Worm (Caenorhabditis elegans) whole organism, L2 larva: ENCODE results near the gene Y57A10A.29.

ENCODE experiments used
- C34F6.9 ChIP-seq: fragments of 150-350 bp; optimal IDR thresholded peaks from 2 replicates; lab custom pipeline; 2014; ENCODE audit warnings: missing biosample characterization, missing genetic modification characterization
- F13H6.1 ChIP-seq: sonication (generic microtip); optimal IDR thresholded peaks from 2 replicates; lab custom pipeline; 2016; ENCODE audit warnings: missing genetic modification characterization, missing compliant biosample characterization
- R02D3.7 ChIP-seq: fragments of 150-350 bp; optimal IDR thresholded peaks from 2 replicates; lab custom pipeline; 2014; ENCODE audit warnings: missing biosample characterization, missing genetic modification characterization
- ZK546.5 ChIP-seq: sonication (generic microtip); optimal IDR thresholded peaks from 2 replicates; lab custom pipeline; 2017; ENCODE audit warnings: missing biosample characterization, missing genetic modification characterization
- alr-1 ChIP-seq: fragments of 150-350 bp; optimal IDR thresholded peaks from 2 replicates; lab custom pipeline; 2014; ENCODE audit warnings: missing biosample characterization, missing genetic modification characterization
- aly-2 ChIP-seq: fragments of 150-350 bp; optimal IDR thresholded peaks from 2 replicates; lab custom pipeline; 2014; ENCODE audit warnings: missing biosample characterization, missing genetic modification characterization
- ama-1 ChIP-seq: fragments of 150-350 bp; optimal IDR thresholded peaks from 2 replicates; lab custom pipeline; 2018; ENCODE audit warnings: inconsistent platforms
- blmp-1 ChIP-seq: sonication (generic microtip); optimal IDR thresholded peaks from 2 replicates; lab custom pipeline; 2017; ENCODE audit warnings: missing genetic modification characterization, mild to moderate bottlenecking, missing compliant biosample characterization, antibody characterized with exemption, moderate library complexity; ENCODE audit not compliant: insufficient read depth
- ceh-16 ChIP-seq: fragments of 150-350 bp; optimal IDR thresholded peaks from 2 replicates; lab custom pipeline; 2014; ENCODE audit warnings: missing biosample characterization, missing genetic modification characterization
- ceh-82 ChIP-seq: fragments of 150-350 bp; optimal IDR thresholded peaks from 2 replicates; lab custom pipeline; 2014; ENCODE audit warnings: missing biosample characterization, missing genetic modification characterization
- crh-2 ChIP-seq: sonication (generic microtip); optimal IDR thresholded peaks from 2 replicates; lab custom pipeline; 2017; ENCODE audit warnings: missing biosample characterization, missing genetic modification characterization
- dmd-4 ChIP-seq: sonication (generic microtip); optimal IDR thresholded peaks from 2 replicates; lab custom pipeline; 2017; ENCODE audit warnings: missing biosample characterization, missing genetic modification characterization
- egl-27 ChIP-seq: sonication (generic microtip); optimal IDR thresholded peaks from 3 replicates; lab custom pipeline; 2017; ENCODE audit warnings: missing biosample characterization, missing genetic modification reagents, missing genetic modification characterization
- elt-1 ChIP-seq: fragments of 150-350 bp; optimal IDR thresholded peaks from 2 replicates; lab custom pipeline; 2014; ENCODE audit warnings: missing biosample characterization, missing genetic modification characterization
- elt-3 ChIP-seq: sonication (generic microtip); optimal IDR thresholded peaks from 2 replicates; lab custom pipeline; 2017; ENCODE audit warnings: missing biosample characterization, missing genetic modification characterization
- fos-1 ChIP-seq: fragments of 150-350 bp; optimal IDR thresholded peaks from 2 replicates; lab custom pipeline; 2014; ENCODE audit warnings: missing biosample characterization, missing genetic modification characterization
- gmeb-1 ChIP-seq: fragments of 150-350 bp; optimal IDR thresholded peaks from 2 replicates; lab custom pipeline; 2014; ENCODE audit warnings: missing biosample characterization, missing genetic modification characterization
- lin-13 ChIP-seq: fragments of 150-350 bp; optimal IDR thresholded peaks from 2 replicates; lab custom pipeline; 2014; ENCODE audit warnings: missing biosample characterization, missing genetic modification reagents, missing genetic modification characterization
- lin-39 ChIP-seq: fragments of 150-350 bp; optimal IDR thresholded peaks from 2 replicates; lab custom pipeline; 2014; ENCODE audit warnings: missing biosample characterization, missing genetic modification reagents, missing genetic modification characterization
- lsy-2 ChIP-seq, 2 experiments: fragments of 150-350 bp in 1 of 2; sonication (generic microtip) in 1 of 2; optimal IDR thresholded peaks; 2 replicates each; lab custom pipeline; 2014 to 2017; ENCODE audit warnings: missing biosample characterization in 2 of 2, missing genetic modification characterization in 2 of 2
- mab-5 ChIP-seq: fragments of 150-350 bp; optimal IDR thresholded peaks from 2 replicates; lab custom pipeline; 2014; ENCODE audit warnings: missing biosample characterization, missing genetic modification characterization
- mbf-1 ChIP-seq: sonication (generic microtip); optimal IDR thresholded peaks from 2 replicates; lab custom pipeline; 2017; ENCODE audit warnings: missing biosample characterization, missing genetic modification characterization
- mdl-1 ChIP-seq, 2 experiments: fragments of 150-350 bp in 1 of 2; sonication (generic microtip) in 1 of 2; optimal IDR thresholded peaks; 2 replicates each; lab custom pipeline; 2017; ENCODE audit warnings: missing biosample characterization in 2 of 2, missing genetic modification characterization in 2 of 2
- nhr-10 ChIP-seq: sonication (generic microtip); optimal IDR thresholded peaks from 2 replicates; lab custom pipeline; 2017; ENCODE audit warnings: missing biosample characterization, missing genetic modification characterization
- nhr-11 ChIP-seq: fragments of 150-350 bp; optimal IDR thresholded peaks from 2 replicates; lab custom pipeline; 2014; ENCODE audit warnings: missing biosample characterization, missing genetic modification characterization
- nhr-12 ChIP-seq: fragments of 150-350 bp; optimal IDR thresholded peaks from 2 replicates; lab custom pipeline; 2014; ENCODE audit warnings: missing biosample characterization, missing genetic modification characterization
- nhr-21 ChIP-seq: fragments of 150-350 bp; optimal IDR thresholded peaks from 2 replicates; lab custom pipeline; 2014; ENCODE audit warnings: missing biosample characterization, missing genetic modification characterization
- nhr-25 ChIP-seq: fragments of 150-350 bp; sonication (generic microtip); optimal IDR thresholded peaks from 3 replicates; lab custom pipeline; 2014; ENCODE audit warnings: missing biosample characterization, missing genetic modification characterization
- nhr-6 ChIP-seq: fragments of 150-350 bp; optimal IDR thresholded peaks from 2 replicates; lab custom pipeline; 2014; ENCODE audit warnings: missing biosample characterization, missing genetic modification characterization
- nhr-77 ChIP-seq: fragments of 150-350 bp; optimal IDR thresholded peaks from 2 replicates; lab custom pipeline; 2014; ENCODE audit warnings: missing biosample characterization, missing genetic modification characterization
- sem-4 ChIP-seq: fragments of 150-350 bp; optimal IDR thresholded peaks from 2 replicates; lab custom pipeline; 2014; ENCODE audit warnings: missing biosample characterization, missing genetic modification reagents, missing genetic modification characterization
- sma-3 ChIP-seq: sonication (generic microtip); optimal IDR thresholded peaks from 2 replicates; lab custom pipeline; 2016; ENCODE audit warnings: missing genetic modification reagents, missing genetic modification characterization, missing compliant biosample characterization
- sma-9 ChIP-seq, 2 experiments: fragments of 150-350 bp in 1 of 2; sonication (generic microtip) in 1 of 2; optimal IDR thresholded peaks; 2 replicates each; lab custom pipeline; 2014 to 2016; ENCODE audit warnings: missing genetic modification characterization in 2 of 2, mild to moderate bottlenecking in 1 of 2, missing biosample characterization in 1 of 2, missing compliant biosample characterization in 1 of 2, missing genetic modification reagents in 1 of 2, moderate library complexity in 1 of 2
- snpc-4 ChIP-seq: fragments of 150-350 bp; optimal IDR thresholded peaks from 2 replicates; lab custom pipeline; 2014; ENCODE audit warnings: missing biosample characterization, missing genetic modification characterization
- unc-55 ChIP-seq: fragments of 150-350 bp; sonication (generic microtip); optimal IDR thresholded peaks from 3 replicates; lab custom pipeline; 2014; ENCODE audit warnings: missing biosample characterization, missing genetic modification reagents, missing genetic modification characterization
- zag-1 ChIP-seq: fragments of 150-350 bp; optimal IDR thresholded peaks from 2 replicates; lab custom pipeline; 2014; ENCODE audit warnings: missing biosample characterization, missing genetic modification characterization
- ztf-1 ChIP-seq: fragments of 200-800 bp; sonication (Bioruptor generic); conservative IDR thresholded peaks from 2 replicates; pipeline ENCODE4 v1.3.6; 2022; ENCODE audit warnings: missing genetic modification characterization, missing compliant biosample characterization
- ztf-11 ChIP-seq: sonication (generic microtip); optimal IDR thresholded peaks from 2 replicates; lab custom pipeline; 2017; ENCODE audit warnings: missing biosample characterization, missing genetic modification characterization
- ztf-4 ChIP-seq: fragments of 150-350 bp; optimal IDR thresholded peaks from 2 replicates; lab custom pipeline; 2014; ENCODE audit warnings: missing biosample characterization, missing genetic modification characterization

Y57A10A.29 gene

DNA sequence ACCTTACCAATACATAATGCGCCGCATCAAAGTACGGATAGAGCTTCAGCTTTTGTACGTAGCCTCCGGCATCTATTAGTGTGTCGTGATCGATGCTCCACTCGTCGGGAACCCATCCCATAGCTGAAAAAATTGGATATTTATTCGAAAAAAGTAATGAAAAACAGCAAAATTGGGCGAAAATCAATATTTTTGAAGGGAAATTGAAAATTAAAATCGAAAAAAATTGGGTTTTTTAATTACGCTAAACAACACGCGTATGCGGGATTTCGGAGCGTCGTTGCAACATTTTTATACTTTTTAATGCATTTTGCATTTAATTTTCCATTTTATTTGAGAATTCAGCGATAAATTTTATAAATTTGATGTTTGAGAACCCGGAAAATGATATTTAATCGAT lies at the start of gene Y57A10A.29, which contains the start of gene tric-1B.2:
Gene Y57A10A.29, plus strand, starts transcription at position 303 of the 400 bp plus-strand sequence.
Gene tric-1B.2, minus strand, starts transcription at position 129 of the 400 bp plus-strand sequence.
- peak; percentile 21 for TF ChIP-seq C34F6.9 (tag; lab: Kevin White, UChicago)
- no peak for TF ChIP-seq ztf-11 (tag; lab: Kevin White, UChicago)
- peak; percentile 28 for TF ChIP-seq unc-55 (GFP tag; lab: Kevin White, UChicago)
- peak in 1 of 2 experiments; percentile 10 for TF ChIP-seq lsy-2 (tag; optimal IDR thresholded peaks at IDR 0.05; lab: Kevin White, UChicago)
- no peak for TF ChIP-seq egl-27

DNA sequence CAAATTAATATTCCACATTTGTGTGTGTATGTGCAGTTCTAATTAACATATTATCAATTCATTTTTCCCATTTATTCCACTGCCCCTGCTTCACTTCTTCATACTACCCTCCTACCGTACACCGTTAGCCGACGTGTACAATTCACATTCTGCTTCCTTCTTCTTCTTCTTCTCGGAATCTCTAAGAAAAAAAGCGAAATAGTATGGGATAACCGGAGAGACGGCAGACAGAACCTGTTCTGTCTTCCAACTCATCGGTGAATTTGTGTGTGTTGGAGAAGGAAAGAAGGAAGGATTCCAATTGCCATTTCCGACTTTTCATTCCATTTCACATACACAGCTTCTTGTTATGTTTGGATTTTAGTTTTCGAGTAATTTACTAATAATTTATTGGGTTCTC lies 41.8 kb upstream of the Y57A10A.29 start:
- TF ChIP-seq zag-1 (tag; lab: Kevin White, UChicago) (no peak), nhr-21 (tag; lab: Kevin White, UChicago) (peak; percentile 26), sma-9 (GFP tag; optimal IDR thresholded peaks at IDR 0.05; lab: Kevin White, UChicago) (no peak), sma-9 (tag; optimal IDR thresholded peaks at IDR 0.05; lab: Kevin White, UChicago) (no peak), lin-13 (GFP tag; lab: Kevin White, UChicago) (no peak), fos-1 (peak; percentile 52), egl-27 (peak; percentile 26), mab-5 (no peak), lsy-2 (tag; optimal IDR thresholded peaks at IDR 0.05; lab: Kevin White, UChicago) (peak in 1 of 2 experiments; percentile 67), nhr-77 (tag; lab: Kevin White, UChicago) (no peak), ztf-4 (tag; lab: Kevin White, UChicago) (no peak), mdl-1 (tag; optimal IDR thresholded peaks at IDR 0.05; lab: Kevin White, UChicago) (no peak), nhr-25 (peak; percentile 46)

DNA sequence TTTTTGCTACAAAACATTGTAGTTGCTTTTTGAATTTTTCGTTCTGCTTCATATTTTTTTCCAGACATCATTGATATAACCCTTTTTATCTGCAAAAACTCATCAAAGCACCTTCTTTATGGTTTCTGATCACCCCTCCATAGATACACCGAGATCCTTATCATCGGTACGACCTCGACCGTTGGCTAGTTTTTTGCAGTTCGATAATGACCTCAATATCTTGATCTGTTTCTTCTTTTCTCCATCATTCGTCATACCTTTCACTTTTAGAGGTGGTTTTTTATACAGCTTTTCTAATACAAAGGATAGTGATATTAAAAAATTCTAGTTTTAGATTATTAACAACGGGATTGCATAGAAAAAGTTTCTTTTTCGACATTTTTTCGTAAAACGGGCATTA lies 39.9 kb upstream of the Y57A10A.29 start:
- TF ChIP-seq lsy-2 (tag; optimal IDR thresholded peaks at IDR 0.05; lab: Kevin White, UChicago) (peak in 1 of 2 experiments; percentile 28), ceh-82 (tag; lab: Kevin White, UChicago) (no peak), elt-3 (tag; lab: Kevin White, UChicago) (no peak), nhr-21 (tag; lab: Kevin White, UChicago) (peak; percentile 37), ztf-1 (GFP tag; lab: Robert Waterston, UW) (no peak), mdl-1 (tag; optimal IDR thresholded peaks at IDR 0.05; lab: Kevin White, UChicago) (no peak), crh-2 (tag; lab: Kevin White, UChicago) (no peak), ceh-16 (tag; lab: Kevin White, UChicago) (peak; percentile 58), unc-55 (GFP tag; lab: Kevin White, UChicago) (no peak), ZK546.5 (tag; lab: Kevin White, UChicago) (no peak), F13H6.1 (tag; lab: Kevin White, UChicago) (no peak), nhr-11 (tag; lab: Kevin White, UChicago) (no peak), alr-1 (tag; lab: Kevin White, UChicago) (no peak), blmp-1 (tag; lab: Kevin White, UChicago) (peak; percentile 96), mbf-1 (no peak), R02D3.7 (no peak), nhr-12 (tag; lab: Kevin White, UChicago) (no peak), ztf-11 (tag; lab: Kevin White, UChicago) (no peak), elt-1 (tag; lab: Kevin White, UChicago) (peak; percentile 50), sma-3 (no peak), zag-1 (tag; lab: Kevin White, UChicago) (no peak), dmd-4 (no peak), nhr-10 (tag; lab: Kevin White, UChicago) (no peak), aly-2 (tag; lab: Kevin White, UChicago) (no peak), lin-39 (tag; lab: Kevin White, UChicago) (no peak), ama-1 (lab: Kevin White, UChicago) (no peak), snpc-4 (no peak), nhr-6 (tag; lab: Kevin White, UChicago) (no peak), nhr-25 (peak; percentile 84), fos-1 (peak; percentile 82), sem-4 (tag; lab: Kevin White, UChicago) (peak; percentile 51), gmeb-1 (no peak), mab-5 (no peak), C34F6.9 (tag; lab: Kevin White, UChicago) (no peak)
- TF ChIP-seq, all 48 proteins: peak for 8
